Worm (Caenorhabditis elegans) whole organism, L2 larva: ENCODE results near the gene nspb-4.
"Not testable (repeated sequence)": the region's sequence is repeated elsewhere in the genome, so short reads cannot be mapped to it uniquely, and the experiment has no call there.

ENCODE experiments used
- C34F6.9 ChIP-seq: fragments of 150-350 bp; optimal IDR thresholded peaks from 2 replicates; lab custom pipeline; 2014; ENCODE audit warnings: missing biosample characterization, missing genetic modification characterization
- F13H6.1 ChIP-seq: sonication (generic microtip); optimal IDR thresholded peaks from 2 replicates; lab custom pipeline; 2016; ENCODE audit warnings: missing genetic modification characterization, missing compliant biosample characterization
- R02D3.7 ChIP-seq: fragments of 150-350 bp; optimal IDR thresholded peaks from 2 replicates; lab custom pipeline; 2014; ENCODE audit warnings: missing biosample characterization, missing genetic modification characterization
- Y55F3AM.14 ChIP-seq: fragments of 200-800 bp; sonication (Bioruptor generic); optimal IDR thresholded peaks from 2 replicates; lab custom pipeline; 2018; ENCODE audit warnings: mild to moderate bottlenecking, missing genetic modification characterization, missing compliant biosample characterization
- ZK546.5 ChIP-seq: sonication (generic microtip); optimal IDR thresholded peaks from 2 replicates; lab custom pipeline; 2017; ENCODE audit warnings: missing biosample characterization, missing genetic modification characterization
- alr-1 ChIP-seq: fragments of 150-350 bp; optimal IDR thresholded peaks from 2 replicates; lab custom pipeline; 2014; ENCODE audit warnings: missing biosample characterization, missing genetic modification characterization
- aly-2 ChIP-seq: fragments of 150-350 bp; optimal IDR thresholded peaks from 2 replicates; lab custom pipeline; 2014; ENCODE audit warnings: missing biosample characterization, missing genetic modification characterization
- ama-1 ChIP-seq: fragments of 150-350 bp; optimal IDR thresholded peaks from 2 replicates; lab custom pipeline; 2018; ENCODE audit warnings: inconsistent platforms
- blmp-1 ChIP-seq: sonication (generic microtip); optimal IDR thresholded peaks from 2 replicates; lab custom pipeline; 2017; ENCODE audit warnings: missing genetic modification characterization, mild to moderate bottlenecking, missing compliant biosample characterization, antibody characterized with exemption, moderate library complexity; ENCODE audit not compliant: insufficient read depth
- ceh-16 ChIP-seq: fragments of 150-350 bp; optimal IDR thresholded peaks from 2 replicates; lab custom pipeline; 2014; ENCODE audit warnings: missing biosample characterization, missing genetic modification characterization
- ceh-82 ChIP-seq: fragments of 150-350 bp; optimal IDR thresholded peaks from 2 replicates; lab custom pipeline; 2014; ENCODE audit warnings: missing biosample characterization, missing genetic modification characterization
- crh-2 ChIP-seq: sonication (generic microtip); optimal IDR thresholded peaks from 2 replicates; lab custom pipeline; 2017; ENCODE audit warnings: missing biosample characterization, missing genetic modification characterization
- dmd-4 ChIP-seq: sonication (generic microtip); optimal IDR thresholded peaks from 2 replicates; lab custom pipeline; 2017; ENCODE audit warnings: missing biosample characterization, missing genetic modification characterization
- egl-27 ChIP-seq: sonication (generic microtip); optimal IDR thresholded peaks from 3 replicates; lab custom pipeline; 2017; ENCODE audit warnings: missing biosample characterization, missing genetic modification reagents, missing genetic modification characterization
- elt-1 ChIP-seq: fragments of 150-350 bp; optimal IDR thresholded peaks from 2 replicates; lab custom pipeline; 2014; ENCODE audit warnings: missing biosample characterization, missing genetic modification characterization
- elt-3 ChIP-seq: sonication (generic microtip); optimal IDR thresholded peaks from 2 replicates; lab custom pipeline; 2017; ENCODE audit warnings: missing biosample characterization, missing genetic modification characterization
- fos-1 ChIP-seq: fragments of 150-350 bp; optimal IDR thresholded peaks from 2 replicates; lab custom pipeline; 2014; ENCODE audit warnings: missing biosample characterization, missing genetic modification characterization
- gmeb-1 ChIP-seq: fragments of 150-350 bp; optimal IDR thresholded peaks from 2 replicates; lab custom pipeline; 2014; ENCODE audit warnings: missing biosample characterization, missing genetic modification characterization
- lin-11 ChIP-seq: fragments of 150-350 bp; sonication (generic microtip); optimal IDR thresholded peaks from 2 replicates; lab custom pipeline; 2014; ENCODE audit warnings: missing biosample characterization, missing genetic modification characterization, inconsistent platforms, mixed read lengths
- lin-13 ChIP-seq: fragments of 150-350 bp; optimal IDR thresholded peaks from 2 replicates; lab custom pipeline; 2014; ENCODE audit warnings: missing biosample characterization, missing genetic modification reagents, missing genetic modification characterization
- lin-39 ChIP-seq: fragments of 150-350 bp; optimal IDR thresholded peaks from 2 replicates; lab custom pipeline; 2014; ENCODE audit warnings: missing biosample characterization, missing genetic modification reagents, missing genetic modification characterization
- lsy-2 ChIP-seq, 2 experiments: fragments of 150-350 bp in 1 of 2; sonication (generic microtip) in 1 of 2; optimal IDR thresholded peaks; 2 replicates each; lab custom pipeline; 2014 to 2017; ENCODE audit warnings: missing biosample characterization in 2 of 2, missing genetic modification characterization in 2 of 2
- mab-5 ChIP-seq: fragments of 150-350 bp; optimal IDR thresholded peaks from 2 replicates; lab custom pipeline; 2014; ENCODE audit warnings: missing biosample characterization, missing genetic modification characterization
- mbf-1 ChIP-seq: sonication (generic microtip); optimal IDR thresholded peaks from 2 replicates; lab custom pipeline; 2017; ENCODE audit warnings: missing biosample characterization, missing genetic modification characterization
- mdl-1 ChIP-seq, 2 experiments: fragments of 150-350 bp in 1 of 2; sonication (generic microtip) in 1 of 2; optimal IDR thresholded peaks; 2 replicates each; lab custom pipeline; 2017; ENCODE audit warnings: missing biosample characterization in 2 of 2, missing genetic modification characterization in 2 of 2
- nhr-10 ChIP-seq: sonication (generic microtip); optimal IDR thresholded peaks from 2 replicates; lab custom pipeline; 2017; ENCODE audit warnings: missing biosample characterization, missing genetic modification characterization
- nhr-11 ChIP-seq: fragments of 150-350 bp; optimal IDR thresholded peaks from 2 replicates; lab custom pipeline; 2014; ENCODE audit warnings: missing biosample characterization, missing genetic modification characterization
- nhr-12 ChIP-seq: fragments of 150-350 bp; optimal IDR thresholded peaks from 2 replicates; lab custom pipeline; 2014; ENCODE audit warnings: missing biosample characterization, missing genetic modification characterization
- nhr-129 ChIP-seq: fragments of 150-350 bp; optimal IDR thresholded peaks from 2 replicates; lab custom pipeline; 2014; ENCODE audit warnings: missing biosample characterization, missing genetic modification characterization
- nhr-21 ChIP-seq: fragments of 150-350 bp; optimal IDR thresholded peaks from 2 replicates; lab custom pipeline; 2014; ENCODE audit warnings: missing biosample characterization, missing genetic modification characterization
- nhr-23 ChIP-seq: fragments of 150-350 bp; optimal IDR thresholded peaks from 2 replicates; lab custom pipeline; 2014; ENCODE audit warnings: missing biosample characterization, missing genetic modification reagents, missing genetic modification characterization
- nhr-237 ChIP-seq: fragments of 150-350 bp; optimal IDR thresholded peaks from 2 replicates; lab custom pipeline; 2014; ENCODE audit warnings: missing biosample characterization, missing genetic modification characterization
- nhr-25 ChIP-seq: fragments of 150-350 bp; sonication (generic microtip); optimal IDR thresholded peaks from 3 replicates; lab custom pipeline; 2014; ENCODE audit warnings: missing biosample characterization, missing genetic modification characterization
- nhr-6 ChIP-seq: fragments of 150-350 bp; optimal IDR thresholded peaks from 2 replicates; lab custom pipeline; 2014; ENCODE audit warnings: missing biosample characterization, missing genetic modification characterization
- nhr-77 ChIP-seq: fragments of 150-350 bp; optimal IDR thresholded peaks from 2 replicates; lab custom pipeline; 2014; ENCODE audit warnings: missing biosample characterization, missing genetic modification characterization
- peb-1 ChIP-seq: fragments of 150-350 bp; optimal IDR thresholded peaks from 2 replicates; lab custom pipeline; 2014; ENCODE audit warnings: missing biosample characterization, missing genetic modification characterization
- sem-4 ChIP-seq: fragments of 150-350 bp; optimal IDR thresholded peaks from 2 replicates; lab custom pipeline; 2014; ENCODE audit warnings: missing biosample characterization, missing genetic modification reagents, missing genetic modification characterization
- skn-1 ChIP-seq: sonication (generic microtip); optimal IDR thresholded peaks from 2 replicates; lab custom pipeline; 2017; ENCODE audit warnings: missing biosample characterization, missing genetic modification characterization
- sma-3 ChIP-seq: sonication (generic microtip); optimal IDR thresholded peaks from 2 replicates; lab custom pipeline; 2016; ENCODE audit warnings: missing genetic modification reagents, missing genetic modification characterization, missing compliant biosample characterization
- sma-9 ChIP-seq, 2 experiments: fragments of 150-350 bp in 1 of 2; sonication (generic microtip) in 1 of 2; optimal IDR thresholded peaks; 2 replicates each; lab custom pipeline; 2014 to 2016; ENCODE audit warnings: missing genetic modification characterization in 2 of 2, mild to moderate bottlenecking in 1 of 2, missing biosample characterization in 1 of 2, missing compliant biosample characterization in 1 of 2, missing genetic modification reagents in 1 of 2, moderate library complexity in 1 of 2
- snpc-4 ChIP-seq: fragments of 150-350 bp; optimal IDR thresholded peaks from 2 replicates; lab custom pipeline; 2014; ENCODE audit warnings: missing biosample characterization, missing genetic modification characterization
- unc-39 ChIP-seq: fragments of 150-350 bp; optimal IDR thresholded peaks from 2 replicates; lab custom pipeline; 2014; ENCODE audit warnings: missing biosample characterization, missing genetic modification characterization
- unc-55 ChIP-seq: fragments of 150-350 bp; sonication (generic microtip); optimal IDR thresholded peaks from 3 replicates; lab custom pipeline; 2014; ENCODE audit warnings: missing biosample characterization, missing genetic modification reagents, missing genetic modification characterization
- unc-62 ChIP-seq: fragments of 150-350 bp; optimal IDR thresholded peaks from 2 replicates; lab custom pipeline; 2014; ENCODE audit warnings: missing biosample characterization, missing genetic modification reagents, missing genetic modification characterization
- zag-1 ChIP-seq: fragments of 150-350 bp; optimal IDR thresholded peaks from 2 replicates; lab custom pipeline; 2014; ENCODE audit warnings: missing biosample characterization, missing genetic modification characterization
- ztf-1 ChIP-seq: fragments of 200-800 bp; sonication (Bioruptor generic); conservative IDR thresholded peaks from 2 replicates; pipeline ENCODE4 v1.3.6; 2022; ENCODE audit warnings: missing genetic modification characterization, missing compliant biosample characterization
- ztf-11 ChIP-seq: sonication (generic microtip); optimal IDR thresholded peaks from 2 replicates; lab custom pipeline; 2017; ENCODE audit warnings: missing biosample characterization, missing genetic modification characterization
- ztf-4 ChIP-seq: fragments of 150-350 bp; optimal IDR thresholded peaks from 2 replicates; lab custom pipeline; 2014; ENCODE audit warnings: missing biosample characterization, missing genetic modification characterization

The nspb-4 gene

DNA sequence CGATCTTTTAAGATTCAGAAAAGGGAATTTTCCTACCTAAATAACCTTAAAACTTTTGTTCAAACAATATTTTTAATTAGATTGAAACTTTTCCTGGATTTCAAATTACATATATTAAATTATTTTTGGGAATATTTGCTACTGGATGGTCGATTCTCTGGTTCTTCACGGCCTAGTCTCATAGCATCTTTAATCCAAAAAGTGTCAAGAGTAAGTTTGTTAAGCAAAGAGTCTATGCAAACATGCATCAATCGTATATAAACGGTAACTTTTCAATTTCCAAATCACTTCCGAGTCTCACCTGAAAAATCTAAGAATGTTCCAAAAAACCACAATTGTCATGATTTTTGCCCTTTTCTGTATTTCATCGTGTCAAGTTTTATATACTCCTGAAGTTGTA is at the start of gene nspb-4:
nspb-4 (plus strand) TSS at position 301 of the 400 bp plus-strand sequence.
- TF ChIP-seq sem-4 (tag; lab: Kevin White, UChicago); ama-1 (lab: Kevin White, UChicago); dmd-4 (tag; lab: Kevin White, UChicago): not testable (repeated sequence)

DNA sequence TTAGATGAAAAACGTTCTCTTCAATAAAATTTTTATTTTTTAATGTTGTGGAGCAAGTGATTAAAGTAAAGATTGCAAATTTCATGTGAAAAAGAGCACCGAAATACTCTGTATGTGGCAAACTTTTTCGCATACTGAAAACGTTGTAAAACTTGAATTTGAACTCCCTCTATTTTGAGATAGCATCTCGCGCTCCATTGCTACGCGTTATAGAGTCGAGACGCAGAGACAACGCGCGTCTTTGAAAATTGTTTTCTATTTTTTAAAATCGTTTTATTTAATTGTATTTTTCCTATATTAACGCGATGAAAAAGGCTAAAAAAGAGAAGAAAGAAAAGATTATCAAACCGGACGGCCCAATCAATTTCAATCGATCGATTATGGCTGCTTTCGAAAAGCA is 49.4 kb upstream of the nspb-4 start, which contains the start of gene fan-1:
fan-1 (plus strand) TSS at position 78 of the 400 bp plus-strand sequence.
- TF ChIP-seq blmp-1 = no peak
- no peak for TF ChIP-seq ama-1 (lab: Kevin White, UChicago)
- peak; percentile 43 to 80 for TF ChIP-seq lsy-2 (tag; optimal IDR thresholded peaks at IDR 0.05; lab: Kevin White, UChicago)
- peak; percentile 9 for TF ChIP-seq nhr-25 (tag; lab: Kevin White, UChicago)
- TF ChIP-seq lin-13 (GFP tag; lab: Kevin White, UChicago) = peak; percentile 69
- peak; percentile 72 for TF ChIP-seq sma-9 (GFP tag; optimal IDR thresholded peaks at IDR 0.05; lab: Kevin White, UChicago)
- no peak for TF ChIP-seq sma-9 (tag; optimal IDR thresholded peaks at IDR 0.05; lab: Kevin White, UChicago)
- TF ChIP-seq gmeb-1 (tag; lab: Kevin White, UChicago) = peak; percentile 97
- TF ChIP-seq lin-11 (tag; lab: Kevin White, UChicago) = no peak
- TF ChIP-seq ZK546.5 (tag; lab: Kevin White, UChicago) = no peak
- TF ChIP-seq zag-1 (tag; lab: Kevin White, UChicago) = no peak
- peak; percentile 23 for TF ChIP-seq nhr-21 (tag; lab: Kevin White, UChicago)
- no peak for TF ChIP-seq ceh-82 (tag; lab: Kevin White, UChicago)
- peak; percentile 5 for TF ChIP-seq snpc-4
- peak; percentile 39 for TF ChIP-seq sma-3 (GFP tag; lab: Kevin White, UChicago)
- TF ChIP-seq F13H6.1 (tag; lab: Kevin White, UChicago) = peak; percentile 38
- no peak for TF ChIP-seq aly-2
- no peak for TF ChIP-seq nhr-237 (tag; lab: Kevin White, UChicago)
- no peak for TF ChIP-seq nhr-77 (tag; lab: Kevin White, UChicago)
- no peak for TF ChIP-seq ztf-11 (tag; lab: Kevin White, UChicago)
- TF ChIP-seq nhr-10 (tag; lab: Kevin White, UChicago) = no peak
- no peak for TF ChIP-seq ztf-1 (GFP tag; lab: Robert Waterston, UW)
- peak; percentile 23 for TF ChIP-seq fos-1 (tag; lab: Kevin White, UChicago)
- no peak for TF ChIP-seq elt-1
- TF ChIP-seq sem-4 (tag; lab: Kevin White, UChicago) = peak; percentile 20
- no peak for TF ChIP-seq nhr-12
- TF ChIP-seq C34F6.9 (tag; lab: Kevin White, UChicago) = peak; percentile 70
- TF ChIP-seq nhr-129 (tag; lab: Kevin White, UChicago) = peak; percentile 56
- no peak for TF ChIP-seq unc-62 (GFP tag; lab: Kevin White, UChicago)
- TF ChIP-seq R02D3.7 (tag; lab: Kevin White, UChicago) = no peak
- no peak for TF ChIP-seq dmd-4 (tag; lab: Kevin White, UChicago)
- no peak for TF ChIP-seq mdl-1 (tag; optimal IDR thresholded peaks at IDR 0.05; lab: Kevin White, UChicago)
- TF ChIP-seq skn-1 (tag; lab: Kevin White, UChicago) = no peak
- TF ChIP-seq mab-5 (tag; lab: Kevin White, UChicago) = no peak
- peak; percentile 30 for TF ChIP-seq crh-2 (tag; lab: Kevin White, UChicago)
- no peak for TF ChIP-seq nhr-11 (tag; lab: Kevin White, UChicago)
- TF ChIP-seq nhr-6 (tag; lab: Kevin White, UChicago) = no peak
- no peak for TF ChIP-seq mbf-1 (tag; lab: Kevin White, UChicago)
- no peak for TF ChIP-seq lin-39
- no peak for TF ChIP-seq elt-3 (tag; lab: Kevin White, UChicago)
- no peak for TF ChIP-seq egl-27 (tag; lab: Kevin White, UChicago)
- TF ChIP-seq ztf-4 (tag; lab: Kevin White, UChicago) = no peak
- no peak for TF ChIP-seq ceh-16 (tag; lab: Kevin White, UChicago)
- TF ChIP-seq peb-1 = no peak
- no peak for TF ChIP-seq Y55F3AM.14 (GFP tag; lab: Kevin White, UChicago)
- TF ChIP-seq alr-1 = no peak
- no peak for TF ChIP-seq nhr-23 (tag; lab: Kevin White, UChicago)
- no peak for TF ChIP-seq unc-39 (tag; lab: Kevin White, UChicago)
- peak; percentile 93 for TF ChIP-seq unc-55 (GFP tag; lab: Kevin White, UChicago)
